Fruit fly (Drosophila melanogaster) Kc167 (cell line): ENCODE data around the gene Hrs.
A peak's percentile ranks its signal among the peaks of the same experiment; 100 is the strongest.

ENCODE experiments used
- Myc ChIP-seq: fragments of >200 bp; optimal IDR thresholded peaks from 2 replicates; lab custom pipeline; 2017; ENCODE audit warnings: missing external identifiers
- Sin3A ChIP-seq: fragments of >200 bp; optimal IDR thresholded peaks from 2 replicates; lab custom pipeline; 2018; ENCODE audit warnings: missing external identifiers
- h ChIP-seq: fragments of >200 bp; optimal IDR thresholded peaks from 3 replicates; lab custom pipeline; 2018; ENCODE audit warnings: missing external identifiers
- insv ChIP-seq: fragments of >200 bp; optimal IDR thresholded peaks from 3 replicates; lab custom pipeline; 2018; ENCODE audit warnings: missing external identifiers
- psq ChIP-seq: fragments of >200 bp; optimal IDR thresholded peaks from 2 replicates; lab custom pipeline; 2017; ENCODE audit warnings: missing external identifiers
- ttk ChIP-seq: sonication (Bioruptor generic); optimal IDR thresholded peaks from 2 replicates; lab custom pipeline; 2017; ENCODE audit warnings: missing external identifiers

The Hrs gene

DNA sequence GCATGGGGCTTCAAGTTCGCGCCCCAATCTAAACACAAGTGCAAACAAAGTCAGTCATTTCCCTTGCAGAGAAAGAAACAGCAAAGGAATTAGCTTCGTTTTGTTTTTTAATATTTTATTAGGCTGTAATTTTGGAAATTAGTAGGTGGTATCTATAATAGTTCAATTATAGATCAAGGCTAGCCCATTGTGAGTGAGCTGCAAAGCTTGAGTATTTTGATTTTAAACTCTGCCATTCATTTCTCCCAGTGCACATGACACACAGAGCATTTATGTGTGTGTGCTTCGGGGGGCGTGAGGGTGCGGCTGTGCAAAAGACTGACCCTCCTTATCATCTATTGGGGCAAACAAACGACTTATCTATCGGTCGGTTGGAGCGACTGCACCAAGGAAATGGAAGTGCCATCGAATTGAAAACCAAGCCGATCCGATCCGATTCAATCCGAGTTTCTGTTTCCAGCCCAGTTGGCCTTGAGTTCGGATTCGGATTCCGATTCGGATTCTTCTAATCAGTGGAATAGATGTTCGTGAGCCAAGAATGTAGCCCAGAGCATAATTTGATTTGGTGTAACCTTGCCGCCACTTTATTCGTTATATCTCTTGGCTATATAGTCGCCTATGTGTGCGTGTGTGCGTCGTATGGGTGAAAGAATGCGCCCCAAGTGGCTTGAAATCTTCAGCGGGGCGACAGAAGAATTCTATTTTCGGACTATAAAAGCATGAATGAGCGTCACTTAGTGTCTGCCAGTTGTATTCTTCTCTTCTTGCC is 8.2 kb upstream of the Hrs start:
- no peak for TF ChIP-seq Myc (lab: Kevin White, UChicago)
- TF ChIP-seq insv (lab: Kevin White, UChicago) = no peak
- no peak for TF ChIP-seq ttk (lab: Kevin White, UChicago)
- TF ChIP-seq psq (lab: Kevin White, UChicago) = no peak
- TF ChIP-seq Sin3A (lab: Kevin White, UChicago) = no peak
- TF ChIP-seq h (lab: Kevin White, UChicago) = no peak

- TF ChIP-seq ttk (lab: Kevin White, UChicago) (no peak), Myc (lab: Kevin White, UChicago) (no peak), insv (lab: Kevin White, UChicago) (no peak), Sin3A (lab: Kevin White, UChicago) (no peak), psq (lab: Kevin White, UChicago) (no peak), h (lab: Kevin White, UChicago) (no peak)
These were observed 7.5 kb upstream of the Hrs start for dm6 chr2L:2732139-2732830.

dm6 chr2L:2734215-2734614 is 5.6 kb upstream of the Hrs start:
- no peak for TF ChIP-seq Sin3A (lab: Kevin White, UChicago)
- no peak for TF ChIP-seq ttk (lab: Kevin White, UChicago)
- TF ChIP-seq Myc (lab: Kevin White, UChicago) = no peak
- TF ChIP-seq psq (lab: Kevin White, UChicago) = no peak
- no peak for TF ChIP-seq h (lab: Kevin White, UChicago)
- TF ChIP-seq insv (lab: Kevin White, UChicago) = no peak

DNA sequence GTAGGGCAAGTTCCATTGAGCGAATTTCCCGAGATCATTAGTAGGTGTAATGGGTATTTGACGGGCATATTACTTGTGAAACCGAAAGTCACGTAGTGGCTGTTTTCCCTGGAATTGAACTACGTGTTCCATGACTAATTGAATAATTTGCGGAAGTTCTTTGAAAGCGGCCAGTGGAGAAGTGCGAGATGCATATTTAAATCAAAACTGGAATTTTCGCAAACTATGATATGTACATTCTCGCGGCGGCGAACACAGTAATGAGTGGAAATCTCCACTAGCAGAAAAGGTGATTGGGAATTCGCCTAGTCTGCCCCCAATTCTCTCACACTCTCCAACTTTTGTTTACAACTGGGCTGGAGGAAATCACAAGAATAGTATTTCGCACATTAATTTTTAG is 4.8 kb upstream of the Hrs start:
- TF ChIP-seq psq (lab: Kevin White, UChicago) (no peak), ttk (lab: Kevin White, UChicago) (no peak), insv (lab: Kevin White, UChicago) (no peak), Sin3A (lab: Kevin White, UChicago) (no peak), h (lab: Kevin White, UChicago) (no peak), Myc (lab: Kevin White, UChicago) (no peak)

DNA sequence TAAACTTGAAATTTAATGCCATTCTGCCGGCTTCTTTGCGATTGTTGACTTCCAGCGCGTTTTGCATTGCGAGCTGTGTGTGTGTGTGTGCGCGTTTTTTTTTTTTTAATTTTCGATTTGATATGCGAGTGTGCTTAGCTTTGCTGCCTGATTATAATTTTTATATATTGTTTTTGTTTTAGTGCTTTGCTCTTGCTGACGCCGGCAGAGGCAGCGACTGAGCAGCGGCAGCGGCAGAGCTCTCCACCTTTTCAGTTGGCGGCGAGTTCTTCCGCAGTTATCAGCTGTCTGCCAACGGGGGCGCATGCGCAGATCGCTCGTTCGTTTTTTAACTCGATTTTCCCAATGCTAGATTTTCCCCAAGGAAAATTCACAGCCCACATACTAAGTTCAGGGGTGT is 4.2 kb upstream of the Hrs start:
- TF ChIP-seq h (lab: Kevin White, UChicago) (no peak), insv (lab: Kevin White, UChicago) (no peak), psq (lab: Kevin White, UChicago) (no peak), Sin3A (lab: Kevin White, UChicago) (no peak), Myc (lab: Kevin White, UChicago) (no peak), ttk (lab: Kevin White, UChicago) (no peak)

DNA sequence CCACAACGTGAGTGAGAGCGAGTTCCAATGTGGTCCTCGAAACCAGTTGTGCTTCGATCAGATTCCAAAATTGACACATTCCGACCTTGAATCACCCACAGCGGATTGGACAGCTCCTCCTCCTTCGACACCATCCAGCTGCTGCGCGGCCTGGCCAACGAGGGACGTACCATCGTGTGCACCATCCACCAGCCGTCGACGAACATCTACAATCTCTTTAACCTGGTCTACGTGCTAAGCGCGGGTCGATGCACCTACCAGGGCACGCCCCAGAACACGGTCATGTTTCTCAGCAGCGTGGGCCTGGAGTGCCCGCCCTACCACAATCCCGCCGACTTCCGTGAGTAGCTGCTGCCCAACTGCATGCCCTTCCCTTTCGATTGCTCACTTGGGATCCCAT is 2.2 kb upstream of the Hrs start:
- TF ChIP-seq Myc (lab: Kevin White, UChicago) (no peak), ttk (lab: Kevin White, UChicago) (no peak), h (lab: Kevin White, UChicago) (no peak), insv (lab: Kevin White, UChicago) (no peak), Sin3A (lab: Kevin White, UChicago) (no peak), psq (lab: Kevin White, UChicago) (no peak)

DNA sequence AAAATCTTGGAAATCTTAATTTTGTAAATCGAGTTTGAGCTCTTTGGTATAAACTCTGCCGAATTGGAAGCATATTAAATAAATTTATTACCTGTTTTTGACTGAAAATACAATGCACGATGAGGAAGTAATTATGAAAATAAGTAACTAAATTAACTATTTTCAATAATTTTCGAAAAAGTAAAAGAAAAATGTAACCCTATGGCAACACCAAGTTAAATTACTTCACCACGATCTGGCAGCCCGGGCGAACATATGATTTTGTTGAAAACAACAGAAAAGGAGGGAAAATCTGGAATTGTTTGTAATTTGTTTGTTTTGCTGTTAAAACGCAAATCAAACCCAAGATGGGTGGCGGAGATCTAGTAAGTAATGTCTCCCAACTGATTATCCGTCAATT is 5.1 kb downstream of the Hrs start, which contains the start of the genes CG9961 and Cwc25:
TSS of gene CG9961 (minus strand) at position 83 of the 400 bp plus-strand sequence.
TSS of gene Cwc25 (plus strand) at position 247 of the 400 bp plus-strand sequence.
- no peak for TF ChIP-seq ttk (lab: Kevin White, UChicago)

DNA sequence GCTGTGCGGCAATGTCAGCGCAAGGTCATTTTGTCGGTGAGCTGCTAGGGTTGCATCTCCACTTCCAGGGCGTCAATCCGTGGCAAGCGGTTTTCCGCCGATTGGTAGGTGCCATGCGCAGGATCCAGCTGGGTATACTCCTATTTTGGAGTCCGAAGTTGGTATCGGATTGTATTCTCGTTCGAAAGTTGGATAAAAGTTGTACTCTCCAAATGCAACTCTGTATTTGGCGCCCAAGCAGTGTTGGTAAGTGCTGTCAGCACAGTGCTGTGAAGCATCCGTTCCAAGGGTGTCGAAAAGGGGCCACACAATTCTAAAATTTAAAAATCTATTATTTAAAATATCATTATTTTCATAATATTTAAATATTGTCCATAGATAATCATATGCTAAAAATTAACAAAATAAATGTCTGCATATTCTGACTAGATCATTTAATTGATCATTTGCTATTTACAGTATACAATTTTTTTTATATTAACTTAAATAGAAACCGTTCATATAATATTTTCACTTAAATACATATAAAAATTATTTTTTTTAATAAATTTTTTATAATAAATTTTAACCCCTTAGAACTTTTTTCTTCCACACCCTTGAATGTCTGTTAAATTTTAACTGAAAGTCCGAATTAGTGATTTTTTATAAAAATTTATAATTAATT is 8.8 kb downstream of the Hrs start:
- TF ChIP-seq insv (lab: Kevin White, UChicago) = no peak
- no peak for TF ChIP-seq Myc (lab: Kevin White, UChicago)
- no peak for TF ChIP-seq h (lab: Kevin White, UChicago)
- no peak for TF ChIP-seq ttk (lab: Kevin White, UChicago)
- TF ChIP-seq psq (lab: Kevin White, UChicago) = no peak
- no peak for TF ChIP-seq Sin3A (lab: Kevin White, UChicago)

DNA sequence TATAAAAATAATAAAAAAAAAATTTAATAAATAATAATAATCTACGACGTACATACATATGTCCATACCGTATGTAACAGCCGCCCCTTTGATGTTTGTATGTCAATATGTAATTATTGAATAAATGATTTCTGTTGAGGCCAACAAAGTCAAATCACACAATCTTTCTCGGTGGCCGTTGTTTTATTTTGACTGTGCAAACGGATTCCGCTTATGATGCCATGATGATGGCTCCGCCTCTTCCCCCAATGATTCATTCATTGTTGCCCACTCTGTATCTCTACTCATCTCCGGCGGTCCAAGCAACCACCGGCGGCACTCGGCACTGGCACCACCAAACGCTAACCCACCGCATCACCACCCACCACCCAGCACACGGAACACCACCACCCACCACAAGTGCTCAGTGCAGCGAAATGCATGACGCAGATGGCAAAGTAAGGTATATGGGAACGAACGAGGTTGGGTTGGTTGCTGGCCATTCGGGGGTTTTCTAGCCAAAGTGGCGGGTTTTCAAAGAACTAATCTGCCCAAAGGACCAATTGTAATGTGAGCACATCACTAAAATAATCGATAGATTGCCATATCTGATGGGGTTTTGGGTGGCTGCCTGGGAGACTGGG is 9.5 kb downstream of the Hrs start:
- TF ChIP-seq Myc (lab: Kevin White, UChicago) = no peak
- TF ChIP-seq ttk (lab: Kevin White, UChicago) = peak; percentile 23

DNA sequence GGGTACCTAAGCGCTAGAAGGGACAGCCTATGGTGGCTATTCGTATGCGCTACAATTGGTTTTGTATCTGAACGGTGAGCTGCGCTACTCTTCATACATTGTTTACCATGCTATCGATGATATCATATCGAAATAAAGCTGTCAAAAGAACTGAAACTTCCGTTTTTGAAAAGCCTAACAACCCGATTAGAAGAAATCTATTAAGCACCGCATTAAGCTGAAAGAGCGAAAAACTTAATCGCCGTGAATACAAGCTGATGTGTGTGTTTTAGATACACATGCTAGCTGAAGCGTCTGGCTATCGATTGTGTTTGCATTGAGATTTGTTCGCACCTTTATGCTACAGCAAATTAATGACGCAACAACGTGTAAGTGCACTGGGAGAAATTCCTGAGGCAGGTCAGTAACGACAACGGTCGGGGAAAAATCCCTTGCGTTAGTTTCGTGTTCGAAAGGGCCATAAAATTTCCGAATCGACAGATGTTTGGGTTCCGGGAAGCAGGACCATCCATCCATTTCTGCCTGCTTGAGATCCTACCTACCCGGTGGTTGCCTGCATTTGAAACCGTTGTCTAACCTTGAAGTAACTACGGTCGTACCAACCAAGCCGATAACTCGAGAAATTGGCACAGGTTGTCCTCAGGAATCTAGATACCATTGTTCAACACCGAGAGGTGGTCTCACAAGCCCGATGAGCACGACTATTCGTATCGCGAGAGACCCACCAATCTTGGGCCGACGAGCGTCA is 10.7 kb downstream of the Hrs start:
- no peak for TF ChIP-seq psq (lab: Kevin White, UChicago)
- TF ChIP-seq ttk (lab: Kevin White, UChicago) = no peak
- no peak for TF ChIP-seq Myc (lab: Kevin White, UChicago)
- TF ChIP-seq insv (lab: Kevin White, UChicago) = no peak
- no peak for TF ChIP-seq Sin3A (lab: Kevin White, UChicago)
